Fruit fly (Drosophila melanogaster): ENCODE results near the gene CG43673.

The CG43673 gene

DNA sequence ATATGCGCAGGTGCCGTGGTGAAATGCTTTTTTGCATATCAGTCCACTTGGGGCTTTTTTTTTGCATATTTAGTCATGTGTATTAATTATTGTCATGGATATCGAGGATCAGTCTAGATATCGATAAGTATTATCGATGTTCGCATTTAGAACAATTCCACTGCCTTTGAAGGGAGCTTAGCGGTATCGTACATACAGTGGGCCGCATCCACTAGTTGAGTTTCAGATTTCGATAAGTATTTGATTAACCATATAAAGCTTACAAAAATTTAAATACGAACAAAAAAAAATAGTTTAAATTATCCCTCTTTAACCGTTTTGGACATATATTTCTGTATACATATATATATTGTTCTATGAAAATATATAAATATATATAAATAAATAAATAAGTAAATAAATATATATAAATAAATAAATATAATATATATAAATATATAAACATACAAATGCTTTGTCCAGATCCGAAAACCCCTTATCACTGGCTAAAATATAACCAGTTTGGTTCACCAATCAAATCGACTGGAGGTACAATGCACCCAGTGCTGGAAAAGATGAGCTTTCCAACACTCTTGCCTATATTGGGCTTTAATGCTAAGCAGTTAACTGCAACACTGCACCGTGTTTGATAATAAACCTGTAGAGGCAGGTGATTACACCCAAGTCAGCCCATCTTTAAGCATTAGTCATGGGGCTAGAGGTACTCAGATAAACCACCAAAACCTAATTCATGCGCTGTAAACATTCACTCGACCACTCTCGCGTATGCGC lies 24.1 kb downstream of the CG43673 start (continued):
- TF ChIP-seq fd64A (GFP tag; optimal IDR thresholded peaks at IDR 0.05) (no peak), Hr51 (GFP tag; optimal IDR thresholded peaks at IDR 0.05) (peak in 1 of 2 experiments; percentile 30), sens (GFP tag) (peak; percentile 5), twi (tag; optimal IDR thresholded peaks at IDR 0.05) (no peak), psq (GFP tag; optimal IDR thresholded peaks at IDR 0.05) (no peak), CG7357 (GFP tag; IDR thresholded peaks at IDR 0.05) (peak; percentile 76), Dip2 (GFP tag; IDR thresholded peaks at IDR 0.05) (no peak), CG8281 (tag; optimal IDR thresholded peaks at IDR 0.05) (no peak), CG33213 (GFP tag; optimal IDR thresholded peaks at IDR 0.05) (no peak), TFAM (GFP tag; optimal IDR thresholded peaks at IDR 0.05) (no peak), CG8944 (GFP tag; optimal IDR thresholded peaks at IDR 0.05) (no peak), CG12104 (GFP tag; optimal IDR thresholded peaks at IDR 0.05) (no peak), fu2 (GFP tag; optimal IDR thresholded peaks at IDR 0.05) (no peak), kni (GFP tag; optimal IDR thresholded peaks at IDR 0.05) (no peak), CkIIα-i1 (GFP tag; IDR thresholded peaks at IDR 0.05) (no peak), Dfd (GFP tag; optimal IDR thresholded peaks at IDR 0.05) (no peak), zfh1 (GFP tag; IDR thresholded peaks at IDR 0.05) (0 out of 3 replicates have a peak, but pooled peaks have one; percentile 24), Vsx1 (GFP tag; optimal IDR thresholded peaks at IDR 0.05) (no peak), slou (GFP tag; optimal IDR thresholded peaks at IDR 0.05) (no peak), Opbp (GFP tag; IDR thresholded peaks at IDR 0.05; ENCODE audit: partially characterized antibody) (peak; percentile 88; the same call in 2 of the 3 replicates), Atf3 (GFP tag; optimal IDR thresholded peaks at IDR 0.05) (no peak), CG18476 (GFP tag; optimal IDR thresholded peaks at IDR 0.05) (no peak), CG3995 (GFP tag; optimal IDR thresholded peaks at IDR 0.05) (no peak), Nf-YB (GFP tag; optimal IDR thresholded peaks at IDR 0.05) (peak; percentile 75), CG15514 (GFP tag; optimal IDR thresholded peaks at IDR 0.05) (peak; percentile 47), Ada2b (GFP tag; IDR thresholded peaks at IDR 0.05) (no peak), al (GFP tag; IDR thresholded peaks at IDR 0.05) (no peak), CG2678 (tag; optimal IDR thresholded peaks at IDR 0.05) (peak; percentile 48), otp (GFP tag; IDR thresholded peaks at IDR 0.05) (no peak), Eip74EF (GFP tag; optimal IDR thresholded peaks at IDR 0.05) (no peak), Meics (GFP tag; optimal IDR thresholded peaks at IDR 0.05) (peak; percentile 52), GATAe (GFP tag; conservative IDR thresholded peaks at IDR 0.05) (no peak), ro (GFP tag; IDR thresholded peaks at IDR 0.05) (no peak), lmd (GFP tag; IDR thresholded peaks at IDR 0.05) (no peak), ase (GFP tag; IDR thresholded peaks at IDR 0.05) (no peak), CG4424 (GFP tag; optimal IDR thresholded peaks at IDR 0.05) (no peak), CG30020 (tag; optimal IDR thresholded peaks at IDR 0.05) (peak; percentile 83), CG4404 (GFP tag; IDR thresholded peaks at IDR 0.05) (no peak), CG6175 (GFP tag; IDR thresholded peaks at IDR 0.05) (no peak), CG4820 (GFP tag; optimal IDR thresholded peaks at IDR 0.05) (no peak), ewg (GFP tag; optimal IDR thresholded peaks at IDR 0.05) (no peak), Deaf1 (tag; optimal IDR thresholded peaks at IDR 0.05) (no peak), ftz-f1 (GFP tag; optimal IDR thresholded peaks at IDR 0.05) (no peak), ems (GFP tag; optimal IDR thresholded peaks at IDR 0.05) (no peak), bsh (GFP tag; optimal IDR thresholded peaks at IDR 0.05) (peak in 1 of 2 experiments; percentile 21), gsb-n (tag; optimal IDR thresholded peaks at IDR 0.05) (no peak), yki (optimal IDR thresholded peaks at IDR 0.05) (no peak), CG1233 (GFP tag; optimal IDR thresholded peaks at IDR 0.05) (no peak), vvl (GFP tag; IDR thresholded peaks at IDR 0.05) (peak; percentile 18; the same call in 1 of the 2 replicates), mam (GFP tag; optimal IDR thresholded peaks at IDR 0.05) (peak; percentile 15)
